Fruit fly (Drosophila melanogaster) whole organism, embryonic: Measurements from ENCODE around the gene CG9628.
A peak's percentile ranks its signal among the peaks of the same experiment; 100 is the strongest.

Source experiments
- Asciz ChIP-seq: fragments of 200-800 bp; sonication (Bioruptor generic); optimal IDR thresholded peaks from 2 replicates; lab custom pipeline; 2017; ENCODE audit warnings: missing biosample characterization, mild to moderate bottlenecking, missing genetic modification characterization, missing genetic modification reagents
- Atf3 ChIP-seq: fragments of 200-800 bp; sonication (Bioruptor generic); optimal IDR thresholded peaks from 3 replicates; lab custom pipeline; 2016; ENCODE audit warnings: missing biosample characterization, missing genetic modification characterization
- Bgb ChIP-seq: fragments of 200-800 bp; sonication (Bioruptor generic); IDR thresholded peaks from 2 replicates; pipeline ENCODE4 v1.3.6; 2022; ENCODE audit warnings: missing biosample characterization, missing genetic modification characterization; ENCODE audit not compliant: partially characterized antibody
- CG11085 ChIP-seq: fragments of 200-800 bp; sonication (Bioruptor generic); IDR thresholded peaks from 2 replicates; pipeline ENCODE4 v1.3.6; 2022; ENCODE audit warnings: missing biosample characterization, missing genetic modification characterization
- CG11398 ChIP-seq: fragments of 200-800 bp; sonication (Bioruptor generic); optimal IDR thresholded peaks from 2 replicates; lab custom pipeline; 2016; ENCODE audit warnings: missing biosample characterization, missing genetic modification characterization
- CG12104 ChIP-seq: fragments of 200-800 bp; sonication (Bioruptor generic); optimal IDR thresholded peaks from 3 replicates; lab custom pipeline; 2016; ENCODE audit warnings: missing biosample characterization, missing genetic modification characterization
- CG12155 ChIP-seq: fragments of 200-800 bp; sonication (Bioruptor generic); optimal IDR thresholded peaks from 3 replicates; lab custom pipeline; 2016; ENCODE audit warnings: missing biosample characterization, missing genetic modification characterization
- CG1233 ChIP-seq: fragments of 200-800 bp; sonication (Bioruptor generic); optimal IDR thresholded peaks from 4 replicates; lab custom pipeline; 2018; ENCODE audit warnings: missing biosample characterization, mild to moderate bottlenecking, missing genetic modification characterization
- CG18476 ChIP-seq: fragments of 200-800 bp; sonication (Bioruptor generic); optimal IDR thresholded peaks from 2 replicates; lab custom pipeline; 2016; ENCODE audit warnings: missing biosample characterization, mild to moderate bottlenecking, missing genetic modification characterization
- CG2116 ChIP-seq: fragments of 200-800 bp; sonication (Bioruptor generic); optimal IDR thresholded peaks from 3 replicates; lab custom pipeline; 2018; ENCODE audit warnings: missing biosample characterization, mild to moderate bottlenecking, missing genetic modification characterization
- CG2129 ChIP-seq: fragments of 200-800 bp; sonication (Bioruptor generic); IDR thresholded peaks from 2 replicates; pipeline ENCODE4 v1.3.6; 2022; ENCODE audit warnings: missing biosample characterization, missing genetic modification characterization; ENCODE audit not compliant: partially characterized antibody
- CG2678 ChIP-seq: fragments of 200-800 bp; sonication (Bioruptor generic); optimal IDR thresholded peaks from 3 replicates; lab custom pipeline; 2019; ENCODE audit warnings: missing biosample characterization, mild to moderate bottlenecking, missing genetic modification characterization, moderate library complexity
- CG2712 ChIP-seq: fragments of 200-800 bp; optimal IDR thresholded peaks from 3 replicates; lab custom pipeline; 2019; ENCODE audit warnings: missing biosample characterization, mild to moderate bottlenecking, missing genetic modification characterization, moderate library complexity
- CG2889 ChIP-seq: fragments of 200-800 bp; sonication (Bioruptor generic); IDR thresholded peaks from 3 replicates; pipeline ENCODE4 v1.3.6; 2022; ENCODE audit warnings: missing biosample characterization, missing genetic modification characterization
- CG32772 ChIP-seq: fragments of 200-800 bp; sonication (Bioruptor generic); IDR thresholded peaks from 2 replicates; pipeline ENCODE4 v1.3.6; 2022; ENCODE audit warnings: missing biosample characterization, missing genetic modification characterization
- CG4617 ChIP-seq: fragments of 200-800 bp; sonication (Bioruptor generic); optimal IDR thresholded peaks from 3 replicates; lab custom pipeline; 2016; ENCODE audit warnings: missing biosample characterization, missing genetic modification characterization, borderline replicate concordance
- CG4730 ChIP-seq: fragments of 200-800 bp; sonication (Bioruptor generic); IDR thresholded peaks from 2 replicates; pipeline ENCODE4 v1.3.6; 2022; ENCODE audit warnings: missing biosample characterization, missing genetic modification characterization
- CG4820 ChIP-seq: fragments of 200-800 bp; sonication (Bioruptor generic); optimal IDR thresholded peaks from 3 replicates; lab custom pipeline; 2016; ENCODE audit warnings: missing biosample characterization, missing genetic modification characterization
- CG6683 ChIP-seq: fragments of 200-800 bp; sonication (Bioruptor generic); optimal IDR thresholded peaks from 2 replicates; lab custom pipeline; 2017; ENCODE audit warnings: missing biosample characterization, mild to moderate bottlenecking, missing genetic modification characterization, missing genetic modification reagents
- CG6813 ChIP-seq: fragments of 200-800 bp; sonication (Bioruptor generic); optimal IDR thresholded peaks from 2 replicates; lab custom pipeline; 2017; ENCODE audit warnings: missing biosample characterization, missing genetic modification characterization, mild to moderate bottlenecking, moderate library complexity, missing genetic modification reagents
- CG7271 ChIP-seq: fragments of 200-800 bp; sonication (Bioruptor generic); optimal IDR thresholded peaks from 2 replicates; lab custom pipeline; 2018; ENCODE audit warnings: missing biosample characterization, mild to moderate bottlenecking, missing genetic modification characterization, moderate library complexity
- CG7372 ChIP-seq: fragments of 200-800 bp; sonication (Bioruptor generic); IDR thresholded peaks from 2 replicates; pipeline ENCODE4 v1.3.6; 2022; ENCODE audit warnings: missing biosample characterization, missing genetic modification characterization
- CG7839 ChIP-seq: fragments of 200-800 bp; sonication (Bioruptor generic); optimal IDR thresholded peaks from 3 replicates; lab custom pipeline; 2018; ENCODE audit warnings: missing biosample characterization, mild to moderate bottlenecking, missing genetic modification characterization, moderate library complexity
- CG9817 ChIP-seq: fragments of 200-800 bp; sonication (Bioruptor generic); optimal IDR thresholded peaks from 2 replicates; lab custom pipeline; 2018; ENCODE audit warnings: missing biosample characterization, mild to moderate bottlenecking, missing genetic modification characterization, moderate library complexity
- CG9876 ChIP-seq: fragments of 200-800 bp; sonication (Bioruptor generic); optimal IDR thresholded peaks from 2 replicates; lab custom pipeline; 2016; ENCODE audit warnings: missing biosample characterization, missing genetic modification characterization
- HHEX ChIP-seq: fragments of 200-800 bp; sonication (Bioruptor generic); optimal IDR thresholded peaks from 3 replicates; lab custom pipeline; 2017; ENCODE audit warnings: missing biosample characterization, mild to moderate bottlenecking, missing genetic modification characterization, missing genetic modification reagents
- HLH3B ChIP-seq: fragments of 200-800 bp; sonication (Bioruptor generic); IDR thresholded peaks from 2 replicates; pipeline ENCODE4 v1.3.6; 2022; ENCODE audit warnings: missing biosample characterization, missing genetic modification characterization
- HLH54F ChIP-seq: fragments of 200-800 bp; sonication (Bioruptor generic); optimal IDR thresholded peaks from 3 replicates; lab custom pipeline; 2016; ENCODE audit warnings: missing biosample characterization, missing genetic modification characterization
- HmgD ChIP-seq: fragments of 200-800 bp; sonication (Bioruptor generic); optimal IDR thresholded peaks from 3 replicates; lab custom pipeline; 2016; ENCODE audit warnings: missing biosample characterization, missing genetic modification characterization
- Lpt ChIP-seq: fragments of >200 bp; optimal IDR thresholded peaks from 2 replicates; lab custom pipeline; 2018; ENCODE audit warnings: missing biosample characterization, missing genetic modification characterization
- Max ChIP-seq: fragments of 200-800 bp; sonication (Bioruptor generic); optimal IDR thresholded peaks from 2 replicates; lab custom pipeline; 2016; ENCODE audit warnings: missing biosample characterization, mild to moderate bottlenecking, missing genetic modification characterization
- Nf-YB ChIP-seq: fragments of 200-800 bp; sonication (Bioruptor generic); optimal IDR thresholded peaks from 3 replicates; lab custom pipeline; 2019; ENCODE audit warnings: missing biosample characterization, mild to moderate bottlenecking, missing genetic modification characterization, moderate library complexity
- Side ChIP-seq: fragments of 200-800 bp; sonication (Bioruptor generic); optimal IDR thresholded peaks from 2 replicates; lab custom pipeline; 2016; ENCODE audit warnings: missing biosample characterization, missing genetic modification characterization
- Sox100B ChIP-seq: fragments of 200-800 bp; sonication (Bioruptor generic); optimal IDR thresholded peaks from 3 replicates; lab custom pipeline; 2018; ENCODE audit warnings: missing biosample characterization, mild to moderate bottlenecking, missing genetic modification characterization
- al ChIP-seq: fragments of 200-800 bp; sonication (Bioruptor generic); IDR thresholded peaks from 2 replicates; pipeline ENCODE4 v1.3.6; 2022; ENCODE audit warnings: missing biosample characterization, missing genetic modification characterization
- crol ChIP-seq: fragments of 200-800 bp; sonication (Bioruptor generic); IDR thresholded peaks from 2 replicates; pipeline ENCODE4 v1.3.6; 2022; ENCODE audit warnings: missing biosample characterization, missing genetic modification characterization
- en ChIP-seq: fragments of 200-800 bp; sonication (Bioruptor generic); optimal IDR thresholded peaks from 2 replicates; lab custom pipeline; 2016; ENCODE audit warnings: missing biosample characterization, missing genetic modification characterization
- gce ChIP-seq: fragments of 200-800 bp; sonication (Bioruptor generic); IDR thresholded peaks from 3 replicates; pipeline ENCODE4 v1.3.6; 2022; ENCODE audit warnings: missing biosample characterization, missing genetic modification characterization
- gfzf ChIP-seq: fragments of 200-800 bp; sonication (Bioruptor generic); optimal IDR thresholded peaks from 2 replicates; lab custom pipeline; 2016; ENCODE audit warnings: missing biosample characterization, mild to moderate bottlenecking, missing genetic modification characterization, moderate library complexity
- gro ChIP-seq: fragments of 200-800 bp; sonication (Bioruptor generic); optimal IDR thresholded peaks from 2 replicates; lab custom pipeline; 2016; ENCODE audit warnings: missing biosample characterization, missing genetic modification characterization
- gt ChIP-seq: fragments of 200-800 bp; sonication (Bioruptor generic); IDR thresholded peaks from 2 replicates; pipeline ENCODE4 v1.3.6; 2022; ENCODE audit warnings: missing biosample characterization, missing genetic modification characterization
- inv ChIP-seq: fragments of 200-800 bp; sonication (Bioruptor generic); IDR thresholded peaks from 2 replicates; pipeline ENCODE4 v1.3.6; 2022; ENCODE audit warnings: missing biosample characterization, missing genetic modification characterization; ENCODE audit not compliant: partially characterized antibody
- jigr1 ChIP-seq: fragments of 200-800 bp; sonication (Bioruptor generic); IDR thresholded peaks from 3 replicates; pipeline ENCODE4 v1.3.6; 2022; ENCODE audit warnings: missing biosample characterization, missing genetic modification characterization
- kni ChIP-seq: fragments of 200-800 bp; sonication (Bioruptor generic); optimal IDR thresholded peaks from 3 replicates; lab custom pipeline; 2017; ENCODE audit warnings: mild to moderate bottlenecking, missing biosample characterization, missing genetic modification reagents, missing genetic modification characterization
- pnt ChIP-seq: fragments of 200-800 bp; sonication (Bioruptor generic); optimal IDR thresholded peaks from 3 replicates; lab custom pipeline; 2016; ENCODE audit warnings: missing biosample characterization, missing genetic modification characterization
- sc ChIP-seq, 3 experiments: fragments of >200 bp in 2 of 3; fragments of 200-800 bp in 1 of 3; sonication (Bioruptor generic) in 1 of 3; optimal IDR thresholded peaks; 2 replicates in 2 of 3; 3 replicates in 1 of 3; lab custom pipeline; 2017; ENCODE audit warnings: mild to moderate bottlenecking in 1 of 3, missing biosample characterization in 1 of 3, missing genetic modification characterization in 1 of 3, missing genetic modification reagents in 1 of 3
- slbo ChIP-seq: fragments of 200-800 bp; sonication (Bioruptor generic); IDR thresholded peaks from 2 replicates; pipeline ENCODE4 v1.3.6; 2022; ENCODE audit warnings: missing biosample characterization, missing genetic modification characterization
- sob ChIP-seq: fragments of 200-800 bp; sonication (Bioruptor generic); IDR thresholded peaks from 2 replicates; pipeline ENCODE4 v1.3.6; 2022; ENCODE audit warnings: missing biosample characterization, missing genetic modification characterization
- tna ChIP-seq: fragments of 200-800 bp; sonication (Bioruptor generic); IDR thresholded peaks from 2 replicates; pipeline ENCODE4 v1.3.6; 2022; ENCODE audit warnings: missing biosample characterization, missing genetic modification characterization; ENCODE audit not compliant: partially characterized antibody

Gene CG9628

DNA sequence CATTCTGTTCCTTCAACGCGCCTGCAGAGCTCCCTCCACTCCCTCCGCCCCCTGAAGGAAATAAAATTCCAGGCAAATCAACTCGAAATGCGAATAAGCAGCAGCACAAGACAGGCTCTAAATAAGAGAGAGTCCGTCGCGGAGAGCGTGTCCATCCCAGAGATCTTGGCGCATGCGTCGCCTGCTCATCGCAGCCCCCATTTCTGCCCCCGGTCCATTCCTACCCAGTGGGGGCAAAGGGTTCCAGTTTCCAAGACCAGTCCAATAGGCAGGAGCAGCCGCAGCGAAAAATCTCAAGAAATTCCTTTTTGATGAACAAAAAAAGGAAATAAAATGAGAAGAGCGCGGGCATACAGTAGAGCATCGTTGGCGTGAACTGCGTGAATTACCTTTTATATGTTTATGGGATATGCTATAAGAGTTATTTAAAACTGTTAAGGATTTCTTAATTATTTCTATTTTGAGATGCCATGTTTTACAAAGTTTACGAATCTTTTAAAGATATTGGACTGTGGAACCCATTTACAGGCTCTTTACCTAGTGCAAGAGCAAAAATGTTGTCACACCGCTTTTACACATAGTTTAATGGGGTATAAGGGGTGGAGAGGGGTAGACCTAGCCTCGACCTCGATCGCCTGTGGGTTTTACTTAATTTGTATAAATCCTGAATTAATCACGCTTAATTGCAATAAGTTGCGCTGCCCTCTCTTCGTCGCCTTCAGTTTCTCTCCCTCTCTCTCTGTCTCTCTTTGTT is 11.6 kb downstream of the CG9628 start (continued):
- TF ChIP-seq tna (GFP tag; lab: Robert Waterston, UW) (no peak), gt (GFP tag; lab: Robert Waterston, UW) (no peak), al (GFP tag; lab: Robert Waterston, UW) (no peak), sc (optimal IDR thresholded peaks at IDR 0.05; lab: Kevin White, UChicago) (no peak), sc (GFP tag; optimal IDR thresholded peaks at IDR 0.05; lab: Kevin White, UChicago) (no peak), CG4617 (GFP tag; lab: Kevin White, UChicago) (no peak), gce (GFP tag; lab: Robert Waterston, UW) (no peak), CG1233 (no peak), gro (no peak), Asciz (GFP tag; lab: Kevin White, UChicago) (no peak), CG11085 (GFP tag; lab: Robert Waterston, UW) (no peak), crol (GFP tag; lab: Robert Waterston, UW) (no peak), CG7271 (tag; lab: Kevin White, UChicago) (no peak), slbo (GFP tag; lab: Robert Waterston, UW) (peak; percentile 37; the same call in 1 of the 2 replicates), sob (GFP tag; lab: Robert Waterston, UW) (no peak), CG2129 (GFP tag; lab: Robert Waterston, UW) (no peak), HHEX (peak; percentile 4), HLH3B (GFP tag; lab: Robert Waterston, UW) (no peak), CG11398 (GFP tag; lab: Kevin White, UChicago) (no peak), CG12104 (GFP tag; lab: Kevin White, UChicago) (no peak), CG4730 (no peak), CG7372 (no peak), HLH54F (GFP tag; lab: Kevin White, UChicago) (no peak), CG9817 (tag; lab: Kevin White, UChicago) (peak; percentile 12), pnt (GFP tag; lab: Kevin White, UChicago) (no peak), Bgb (GFP tag; lab: Robert Waterston, UW) (no peak), CG32772 (GFP tag; lab: Robert Waterston, UW) (0 out of 2 replicates have a peak, but pooled peaks have one; percentile 25), HmgD (GFP tag; lab: Kevin White, UChicago) (no peak), CG2116 (no peak), gfzf (GFP tag; lab: Kevin White, UChicago) (no peak), CG7839 (peak; percentile 20), CG6813 (GFP tag; lab: Kevin White, UChicago) (peak; percentile 27), Lpt (GFP tag; lab: Kevin White, UChicago) (no peak), CG6683 (GFP tag; lab: Kevin White, UChicago) (no peak), Side (peak; percentile 6), kni (GFP tag; lab: Kevin White, UChicago) (no peak), Sox100B (no peak), CG2889 (GFP tag; lab: Robert Waterston, UW) (no peak), Atf3 (GFP tag; lab: Kevin White, UChicago) (peak; percentile 45), inv (GFP tag; lab: Robert Waterston, UW) (no peak), CG2678 (tag; lab: Kevin White, UChicago) (peak; percentile 29), CG4820 (peak; percentile 37), CG18476 (GFP tag; lab: Kevin White, UChicago) (no peak), CG12155 (GFP tag; lab: Kevin White, UChicago) (no peak), en (GFP tag; lab: Kevin White, UChicago) (peak; percentile 16), jigr1 (GFP tag; lab: Robert Waterston, UW) (no peak), Max (GFP tag; lab: Kevin White, UChicago) (no peak), Nf-YB (GFP tag; lab: Kevin White, UChicago) (no peak), CG2712 (tag; lab: Kevin White, UChicago) (peak; percentile 33), CG9876 (no peak)
